Worm (Caenorhabditis elegans) whole organism, L4 larva: ENCODE measurements around the gene fipr-5.

Source experiments
- aha-1 ChIP-seq: fragments of 150-350 bp; peaks from one replicate; lab custom pipeline; 2014; ENCODE audit warnings: missing biosample characterization, missing genetic modification characterization
- aly-2 ChIP-seq: sonication (generic microtip); optimal IDR thresholded peaks from 2 replicates; lab custom pipeline; 2018; ENCODE audit warnings: missing biosample characterization, missing genetic modification characterization
- ama-1 ChIP-seq: fragments of 150-350 bp; optimal IDR thresholded peaks from 2 replicates; lab custom pipeline; 2014; ENCODE audit warnings: inconsistent platforms, mixed read lengths
- arid-1 ChIP-seq: fragments of 200-800 bp; sonication (Bioruptor generic); conservative IDR thresholded peaks from 2 replicates; pipeline ENCODE4 v1.3.6; 2022; ENCODE audit warnings: missing genetic modification reagents, missing genetic modification characterization, missing compliant biosample characterization
- ceh-28 ChIP-seq: fragments of 150-350 bp; optimal IDR thresholded peaks from 2 replicates; lab custom pipeline; 2014; ENCODE audit warnings: missing biosample characterization, missing genetic modification reagents, missing genetic modification characterization
- ceh-32 ChIP-seq: sonication (generic microtip); optimal IDR thresholded peaks from 2 replicates; lab custom pipeline; 2016; ENCODE audit warnings: mild to moderate bottlenecking, missing genetic modification characterization, missing compliant biosample characterization; ENCODE audit not compliant: poor library complexity
- ceh-62 ChIP-seq: sonication (generic microtip); optimal IDR thresholded peaks from 2 replicates; lab custom pipeline; 2017; ENCODE audit warnings: missing biosample characterization, missing genetic modification characterization
- cey-2 ChIP-seq: sonication (generic microtip); optimal IDR thresholded peaks from 3 replicates; lab custom pipeline; 2017; ENCODE audit warnings: missing genetic modification characterization, mild to moderate bottlenecking, missing compliant biosample characterization, antibody characterized with exemption, borderline replicate concordance; ENCODE audit not compliant: insufficient read depth
- daf-16 ChIP-seq, 3 experiments: sonication (generic microtip); optimal IDR thresholded peaks; 2 replicates each; lab custom pipeline; 2016 to 2017; ENCODE audit warnings: missing genetic modification characterization in 3 of 3, missing genetic modification reagents in 3 of 3, mild to moderate bottlenecking in 2 of 3, missing compliant biosample characterization in 2 of 3, missing biosample characterization in 1 of 3, moderate library complexity in 1 of 3
- dmd-6 ChIP-seq: fragments of 200-800 bp; sonication (Bioruptor generic); IDR thresholded peaks from 2 replicates; pipeline ENCODE4 v1.3.6; 2022; ENCODE audit warnings: missing genetic modification reagents, missing genetic modification characterization, missing compliant biosample characterization
- dmd-8 ChIP-seq: fragments of 200-800 bp; sonication (Bioruptor generic); IDR thresholded peaks from 2 replicates; pipeline ENCODE4 v1.3.6; 2022; ENCODE audit warnings: missing genetic modification characterization, missing compliant biosample characterization
- fos-1 ChIP-seq: fragments of 150-350 bp; optimal IDR thresholded peaks from 2 replicates; lab custom pipeline; 2014; ENCODE audit warnings: missing biosample characterization, missing genetic modification characterization
- gei-8 ChIP-seq: fragments of 200-800 bp; sonication (Bioruptor generic); optimal IDR thresholded peaks from 2 replicates; lab custom pipeline; 2018; ENCODE audit warnings: mild to moderate bottlenecking, missing genetic modification characterization, missing compliant biosample characterization
- hlh-30 ChIP-seq: sonication (generic microtip); optimal IDR thresholded peaks from 2 replicates; lab custom pipeline; 2017; ENCODE audit warnings: antibody characterized with exemption, mild to moderate bottlenecking, missing genetic modification characterization, missing compliant biosample characterization; ENCODE audit not compliant: insufficient read depth
- hmg-1.1 ChIP-seq: fragments of 200-800 bp; sonication (Bioruptor generic); IDR thresholded peaks from 2 replicates; pipeline ENCODE4 v1.3.6; 2022; ENCODE audit warnings: missing genetic modification reagents, missing genetic modification characterization, missing compliant biosample characterization
- lin-15B ChIP-seq: fragments of 150-350 bp; sonication (generic microtip); optimal IDR thresholded peaks from 3 replicates; lab custom pipeline; 2014; ENCODE audit warnings: missing biosample characterization, missing genetic modification characterization
- lin-29 ChIP-seq: fragments of 200-800 bp; sonication (Bioruptor generic); IDR thresholded peaks from 2 replicates; pipeline ENCODE4 v1.3.6; 2022; ENCODE audit warnings: missing genetic modification reagents, missing genetic modification characterization, missing compliant biosample characterization
- lin-39 ChIP-seq: fragments of 150-350 bp; optimal IDR thresholded peaks from 2 replicates; lab custom pipeline; 2014; ENCODE audit warnings: missing biosample characterization, missing genetic modification reagents, missing genetic modification characterization
- lsy-2 ChIP-seq, 2 experiments: fragments of 150-350 bp in 1 of 2; sonication (generic microtip) in 1 of 2; optimal IDR thresholded peaks; 2 replicates each; lab custom pipeline; 2014 to 2017; ENCODE audit warnings: missing biosample characterization in 2 of 2, missing genetic modification characterization in 2 of 2
- madf-5 ChIP-seq, 2 experiments: fragments of 200-800 bp; sonication (Bioruptor generic); IDR thresholded peaks; 2 replicates each; pipeline ENCODE4 v1.3.6; 2022; ENCODE audit warnings: missing compliant biosample characterization in 2 of 2, missing genetic modification characterization in 2 of 2
- mdl-1 ChIP-seq, 2 experiments: fragments of 150-350 bp in 1 of 2; sonication (generic microtip) in 1 of 2; optimal IDR thresholded peaks; 2 replicates each; lab custom pipeline; 2014 to 2017; ENCODE audit warnings: missing biosample characterization in 2 of 2, missing genetic modification characterization in 2 of 2
- mep-1 ChIP-seq: fragments of 150-350 bp; sonication (generic microtip); optimal IDR thresholded peaks from 3 replicates; lab custom pipeline; 2014; ENCODE audit warnings: missing biosample characterization, missing genetic modification characterization
- mxl-2 ChIP-seq: fragments of 200-800 bp; sonication (Bioruptor generic); conservative IDR thresholded peaks from 2 replicates; pipeline ENCODE4 v1.3.6; 2022; ENCODE audit warnings: missing genetic modification reagents, missing genetic modification characterization, missing compliant biosample characterization
- nhr-10 ChIP-seq: fragments of 150-350 bp; optimal IDR thresholded peaks from 2 replicates; lab custom pipeline; 2014; ENCODE audit warnings: missing biosample characterization, missing genetic modification characterization
- nhr-11 ChIP-seq: fragments of 150-350 bp; optimal IDR thresholded peaks from 2 replicates; lab custom pipeline; 2014; ENCODE audit warnings: missing biosample characterization, missing genetic modification characterization
- nhr-28 ChIP-seq: fragments of 150-350 bp; optimal IDR thresholded peaks from 2 replicates; lab custom pipeline; 2014; ENCODE audit warnings: missing biosample characterization, missing genetic modification characterization
- nhr-42 ChIP-seq: fragments of 200-800 bp; sonication (Bioruptor generic); IDR thresholded peaks from 2 replicates; pipeline ENCODE4 v1.3.6; 2022; ENCODE audit warnings: missing genetic modification characterization, missing compliant biosample characterization
- nhr-48 ChIP-seq: sonication (generic microtip); optimal IDR thresholded peaks from 2 replicates; lab custom pipeline; 2016; ENCODE audit warnings: mild to moderate bottlenecking, missing genetic modification characterization, missing compliant biosample characterization
- nhr-6 ChIP-seq: fragments of 150-350 bp; optimal IDR thresholded peaks from 2 replicates; lab custom pipeline; 2014; ENCODE audit warnings: missing biosample characterization, missing genetic modification characterization
- nhr-76 ChIP-seq: fragments of 150-350 bp; optimal IDR thresholded peaks from 2 replicates; lab custom pipeline; 2014; ENCODE audit warnings: missing biosample characterization, missing genetic modification characterization
- rbr-2 ChIP-seq: sonication (generic microtip); optimal IDR thresholded peaks from 2 replicates; lab custom pipeline; 2016; ENCODE audit warnings: missing genotype, missing genetic modification characterization, missing compliant biosample characterization
- snpc-1.2 ChIP-seq: fragments of 200-800 bp; sonication (Bioruptor generic); IDR thresholded peaks from 2 replicates; pipeline ENCODE4 v1.3.6; 2022; ENCODE audit warnings: missing genetic modification reagents, missing genetic modification characterization, missing compliant biosample characterization
- spr-1 ChIP-seq: sonication (generic microtip); optimal IDR thresholded peaks from 2 replicates; lab custom pipeline; 2016; ENCODE audit warnings: mild to moderate bottlenecking, missing genetic modification characterization, missing compliant biosample characterization
- tag-97 ChIP-seq: fragments of 200-800 bp; sonication (Bioruptor generic); IDR thresholded peaks from 2 replicates; pipeline ENCODE4 v1.3.6; 2022; ENCODE audit warnings: missing genetic modification characterization, missing compliant biosample characterization
- unc-39 ChIP-seq: sonication (generic microtip); optimal IDR thresholded peaks from 2 replicates; lab custom pipeline; 2017; ENCODE audit warnings: missing biosample characterization, missing genetic modification characterization
- unc-62 ChIP-seq, 3 experiments: fragments of 150-350 bp in 1 of 3; sonication (generic microtip); optimal IDR thresholded peaks in 2 of 3; peaks in 1 of 3; 1 replicate in 1 of 3; 2 replicates in 2 of 3; lab custom pipeline; 2014 to 2017; ENCODE audit warnings: missing biosample characterization in 3 of 3, missing genetic modification characterization in 3 of 3, missing genetic modification reagents in 3 of 3, missing genotype in 1 of 3
- vab-7 ChIP-seq: fragments of 200-800 bp; sonication (Bioruptor generic); IDR thresholded peaks from 2 replicates; pipeline ENCODE4 v1.3.6; 2022; ENCODE audit warnings: missing genetic modification reagents, missing genetic modification characterization, missing compliant biosample characterization
- zfp-3 ChIP-seq: fragments of 200-800 bp; sonication (Bioruptor generic); conservative IDR thresholded peaks from 2 replicates; pipeline ENCODE4 v1.3.6; 2022; ENCODE audit warnings: missing genetic modification reagents, missing genetic modification characterization, missing compliant biosample characterization
- zip-2 ChIP-seq: fragments of 150-350 bp; optimal IDR thresholded peaks from 2 replicates; lab custom pipeline; 2014; ENCODE audit warnings: missing biosample characterization, missing genetic modification characterization

Gene fipr-5

ce11 chrV:10252682-10253081 is 31.5 kb upstream of the fipr-5 start:
- TF ChIP-seq ceh-32 (tag; lab: Kevin White, UChicago) (no peak), lsy-2 (tag; optimal IDR thresholded peaks at IDR 0.05; lab: Kevin White, UChicago) (peak in 1 of 2 experiments; percentile 41), mep-1 (tag; lab: Kevin White, UChicago) (peak; percentile 8), aha-1 (tag; lab: Kevin White, UChicago) (peak; percentile 76), ama-1 (lab: Kevin White, UChicago) (peak; percentile 80), daf-16 (GFP tag; optimal IDR thresholded peaks at IDR 0.05; lab: Kevin White, UChicago) (no peak), daf-16 (tag; optimal IDR thresholded peaks at IDR 0.05; lab: Kevin White, UChicago) (peak; percentile 15), fos-1 (tag; lab: Kevin White, UChicago) (peak; percentile 23), nhr-10 (tag; lab: Kevin White, UChicago) (no peak)

- TF ChIP-seq nhr-76 (tag; lab: Kevin White, UChicago) (no peak), aha-1 (tag; lab: Kevin White, UChicago) (peak; percentile 94), nhr-6 (tag; lab: Kevin White, UChicago) (no peak), daf-16 (GFP tag; optimal IDR thresholded peaks at IDR 0.05; lab: Kevin White, UChicago) (peak in 1 of 2 experiments; percentile 72), daf-16 (tag; optimal IDR thresholded peaks at IDR 0.05; lab: Kevin White, UChicago) (peak; percentile 7), unc-39 (tag; lab: Kevin White, UChicago) (no peak), cey-2 (tag; lab: Kevin White, UChicago) (no peak)
These were observed 28.3 kb upstream of the fipr-5 start for ce11 chrV:10249515-10249914.

- TF ChIP-seq aha-1 (tag; lab: Kevin White, UChicago): peak; percentile 94
- TF ChIP-seq hmg-1.1: no peak
- no peak for TF ChIP-seq zip-2 (tag; lab: Kevin White, UChicago)
- no peak for TF ChIP-seq zfp-3 (GFP tag; lab: Robert Waterston, UW)
- peak; percentile 12 for TF ChIP-seq rbr-2 (tag; lab: Kevin White, UChicago)
- TF ChIP-seq lin-29 (GFP tag; lab: Robert Waterston, UW): no peak
- TF ChIP-seq mep-1 (tag; lab: Kevin White, UChicago): no peak
- no peak for TF ChIP-seq dmd-8
- no peak for TF ChIP-seq lin-39
- no peak for TF ChIP-seq unc-39 (tag; lab: Kevin White, UChicago)
- no peak for TF ChIP-seq mdl-1 (tag; optimal IDR thresholded peaks at IDR 0.05; lab: Kevin White, UChicago)
- no peak for TF ChIP-seq arid-1 (GFP tag; lab: Robert Waterston, UW)
- TF ChIP-seq unc-62 (GFP tag; optimal IDR thresholded peaks at IDR 0.05 in 1 of 2; lab: Kevin White, UChicago): peak in 1 of 2 experiments; percentile 99
- no peak for TF ChIP-seq unc-62 (tag; optimal IDR thresholded peaks at IDR 0.05; lab: Kevin White, UChicago)
- TF ChIP-seq vab-7 (GFP tag; lab: Robert Waterston, UW): no peak
- no peak for TF ChIP-seq nhr-48
- TF ChIP-seq daf-16 (GFP tag; optimal IDR thresholded peaks at IDR 0.05; lab: Kevin White, UChicago): peak in 1 of 2 experiments; percentile 48
- peak; percentile 77 for TF ChIP-seq daf-16 (tag; optimal IDR thresholded peaks at IDR 0.05; lab: Kevin White, UChicago)
- no peak for TF ChIP-seq spr-1
- TF ChIP-seq dmd-6 (GFP tag; lab: Robert Waterston, UW): no peak
- TF ChIP-seq mxl-2 (GFP tag; lab: Robert Waterston, UW): no peak
- TF ChIP-seq aly-2 (tag; lab: Kevin White, UChicago): no peak
- no peak for TF ChIP-seq fos-1 (tag; lab: Kevin White, UChicago)
- no peak for TF ChIP-seq lin-15B (tag; lab: Kevin White, UChicago)
- no peak for TF ChIP-seq nhr-28 (tag; lab: Kevin White, UChicago)
- TF ChIP-seq ceh-28 (tag; lab: Kevin White, UChicago): no peak
- TF ChIP-seq nhr-42 (GFP tag; lab: Robert Waterston, UW): no peak
- peak; percentile 23 for TF ChIP-seq hlh-30
- no peak for TF ChIP-seq snpc-1.2 (GFP tag; lab: Robert Waterston, UW)
- TF ChIP-seq gei-8 (GFP tag; lab: Kevin White, UChicago): no peak
- no peak for TF ChIP-seq nhr-11 (tag; lab: Kevin White, UChicago)
- no peak for TF ChIP-seq madf-5 (GFP tag; IDR thresholded peaks at IDR 0.05; lab: Robert Waterston, UW)
- no peak for TF ChIP-seq tag-97 (GFP tag; lab: Robert Waterston, UW)
- no peak for TF ChIP-seq ceh-62
These were observed 27.2 kb upstream of the fipr-5 start, which contains the start of gene akt-1 for ce11 chrV:10248255-10248979. Gene akt-1, plus strand, starts transcription at chrV:10248905.
